Worm (Caenorhabditis elegans) whole organism, young adult: Measurements from ENCODE around the gene hum-10.

Source experiments
- ama-1 ChIP-seq, 3 experiments: fragments of 150-350 bp in 1 of 3; sonication (generic microtip) in 2 of 3; optimal IDR thresholded peaks; 2 replicates each; lab custom pipeline; 2014 to 2018; ENCODE audit warnings: missing biosample characterization in 2 of 3, missing genetic modification characterization in 2 of 3, missing genetic modification reagents in 2 of 3
- aptf-2 ChIP-seq: fragments of 200-800 bp; sonication (Bioruptor generic); conservative IDR thresholded peaks from 2 replicates; pipeline ENCODE4 v1.3.6; 2022; ENCODE audit warnings: missing genetic modification reagents, missing genetic modification characterization, missing compliant biosample characterization
- fkh-3 ChIP-seq: sonication (generic microtip); optimal IDR thresholded peaks from 2 replicates; lab custom pipeline; 2016; ENCODE audit warnings: mild to moderate bottlenecking, missing genetic modification characterization, missing compliant biosample characterization
- hlh-12 ChIP-seq: sonication (generic microtip); optimal IDR thresholded peaks from 2 replicates; lab custom pipeline; 2016; ENCODE audit warnings: missing genetic modification characterization, missing compliant biosample characterization
- hmg-20 ChIP-seq: fragments of 200-800 bp; sonication (Bioruptor generic); IDR thresholded peaks from 2 replicates; pipeline ENCODE4 v1.3.6; 2022; ENCODE audit warnings: missing genetic modification reagents, missing genetic modification characterization, missing compliant biosample characterization
- hsf-1 ChIP-seq: fragments of 200-800 bp; sonication (Bioruptor generic); IDR thresholded peaks from 2 replicates; pipeline ENCODE4 v1.3.6; 2022; ENCODE audit warnings: missing genetic modification reagents, missing genetic modification characterization, missing compliant biosample characterization
- mxl-1 ChIP-seq: sonication (generic microtip); optimal IDR thresholded peaks from 2 replicates; lab custom pipeline; 2016; ENCODE audit warnings: missing genetic modification characterization, missing compliant biosample characterization
- rcor-1 ChIP-seq: fragments of 200-800 bp; sonication (Bioruptor generic); IDR thresholded peaks from 2 replicates; pipeline ENCODE4 v1.3.6; 2022; ENCODE audit warnings: missing genetic modification reagents, missing genetic modification characterization, missing compliant biosample characterization
- zim-3 ChIP-seq: sonication (generic microtip); optimal IDR thresholded peaks from 2 replicates; lab custom pipeline; 2017; ENCODE audit warnings: mild to moderate bottlenecking, missing genetic modification characterization, moderate library complexity, missing compliant biosample characterization

- TF ChIP-seq hlh-12 (tag; lab: Kevin White, UChicago) (no peak), mxl-1 (tag; lab: Kevin White, UChicago) (no peak), ama-1 (optimal IDR thresholded peaks at IDR 0.05; lab: Kevin White, UChicago) (peak; percentile 21), ama-1 (GFP tag; optimal IDR thresholded peaks at IDR 0.05; lab: Kevin White, UChicago) (no peak), hsf-1 (no peak), zim-3 (no peak), rcor-1 (GFP tag; lab: Robert Waterston, UW) (no peak), fkh-3 (tag; lab: Kevin White, UChicago) (no peak), hmg-20 (GFP tag; lab: Robert Waterston, UW) (no peak), aptf-2 (GFP tag; lab: Robert Waterston, UW) (no peak)
These were observed 27.8 kb upstream of the hum-10 start for ce11 chrX:4809753-4810424.
